Worm (Caenorhabditis elegans) whole organism, L2 larva: ENCODE measurements around the gene K10H10.5.

Experiments used
- ama-1 ChIP-seq: fragments of 150-350 bp; optimal IDR thresholded peaks from 2 replicates; lab custom pipeline; 2018; ENCODE audit warnings: inconsistent platforms
- egl-27 ChIP-seq: sonication (generic microtip); optimal IDR thresholded peaks from 3 replicates; lab custom pipeline; 2017; ENCODE audit warnings: missing biosample characterization, missing genetic modification reagents, missing genetic modification characterization
- elt-1 ChIP-seq: fragments of 150-350 bp; optimal IDR thresholded peaks from 2 replicates; lab custom pipeline; 2014; ENCODE audit warnings: missing biosample characterization, missing genetic modification characterization
- elt-3 ChIP-seq: sonication (generic microtip); optimal IDR thresholded peaks from 2 replicates; lab custom pipeline; 2017; ENCODE audit warnings: missing biosample characterization, missing genetic modification characterization
- gmeb-1 ChIP-seq: fragments of 150-350 bp; optimal IDR thresholded peaks from 2 replicates; lab custom pipeline; 2014; ENCODE audit warnings: missing biosample characterization, missing genetic modification characterization
- lin-13 ChIP-seq: fragments of 150-350 bp; optimal IDR thresholded peaks from 2 replicates; lab custom pipeline; 2014; ENCODE audit warnings: missing biosample characterization, missing genetic modification reagents, missing genetic modification characterization
- lin-39 ChIP-seq: fragments of 150-350 bp; optimal IDR thresholded peaks from 2 replicates; lab custom pipeline; 2014; ENCODE audit warnings: missing biosample characterization, missing genetic modification reagents, missing genetic modification characterization
- nhr-11 ChIP-seq: fragments of 150-350 bp; optimal IDR thresholded peaks from 2 replicates; lab custom pipeline; 2014; ENCODE audit warnings: missing biosample characterization, missing genetic modification characterization
- nhr-237 ChIP-seq: fragments of 150-350 bp; optimal IDR thresholded peaks from 2 replicates; lab custom pipeline; 2014; ENCODE audit warnings: missing biosample characterization, missing genetic modification characterization
- skn-1 ChIP-seq: sonication (generic microtip); optimal IDR thresholded peaks from 2 replicates; lab custom pipeline; 2017; ENCODE audit warnings: missing biosample characterization, missing genetic modification characterization
- unc-62 ChIP-seq: fragments of 150-350 bp; optimal IDR thresholded peaks from 2 replicates; lab custom pipeline; 2014; ENCODE audit warnings: missing biosample characterization, missing genetic modification reagents, missing genetic modification characterization
- ztf-11 ChIP-seq: sonication (generic microtip); optimal IDR thresholded peaks from 2 replicates; lab custom pipeline; 2017; ENCODE audit warnings: missing biosample characterization, missing genetic modification characterization

DNA sequence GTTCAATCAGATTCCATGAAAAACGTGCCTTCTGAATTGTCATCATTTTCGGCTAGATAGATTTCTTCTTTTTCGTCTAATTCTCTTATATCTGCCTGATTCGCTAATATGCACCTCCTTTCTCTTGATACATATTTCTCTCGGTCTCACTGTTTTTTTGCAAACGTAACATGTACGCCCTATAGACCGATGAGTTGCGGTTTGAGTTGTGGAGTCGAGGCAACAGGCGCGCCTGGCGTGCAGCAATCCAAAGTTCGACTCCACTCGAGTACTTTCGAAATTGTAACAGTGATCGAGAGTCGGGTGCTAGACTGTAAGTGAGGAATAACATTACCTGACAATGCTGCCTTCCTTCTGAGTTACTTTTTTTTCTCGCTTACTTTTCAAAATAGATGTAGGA lies 4.7 kb upstream of the K10H10.5 start:
- TF ChIP-seq elt-1 (tag; lab: Kevin White, UChicago) (no peak), unc-62 (GFP tag; lab: Kevin White, UChicago) (no peak), ztf-11 (no peak), lin-39 (tag; lab: Kevin White, UChicago) (no peak), skn-1 (tag; lab: Kevin White, UChicago) (peak; percentile 14), ama-1 (no peak), lin-13 (peak; percentile 76), nhr-11 (no peak), nhr-237 (tag; lab: Kevin White, UChicago) (no peak), egl-27 (tag; lab: Kevin White, UChicago) (peak; percentile 54), elt-3 (tag; lab: Kevin White, UChicago) (no peak), gmeb-1 (tag; lab: Kevin White, UChicago) (peak; percentile 72)
